Worm (Caenorhabditis elegans): ENCODE data around the gene T19H12.12.

DNA sequence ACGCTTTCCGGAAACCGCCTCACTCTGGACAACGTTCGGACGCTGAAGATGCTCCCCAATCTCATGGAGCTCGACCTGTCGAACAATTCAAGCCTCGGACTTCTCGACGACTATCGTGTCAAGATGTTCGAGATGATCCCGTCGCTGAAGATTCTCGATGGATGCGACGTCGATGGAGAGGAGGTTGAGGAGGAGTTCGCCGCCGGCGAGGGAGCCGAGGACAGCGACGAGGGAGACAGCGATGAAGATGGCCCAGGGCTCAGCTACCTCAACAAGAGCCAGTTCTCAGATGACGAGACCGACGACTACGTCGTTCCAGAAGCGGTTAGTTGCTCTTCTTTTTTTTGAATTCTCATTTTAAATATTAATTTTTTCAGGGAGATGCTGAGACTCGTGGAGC, 6.2 kb downstream of the T19H12.12 start:
- TF ChIP-seq ceh-82 (tag; optimal IDR thresholded peaks at IDR 0.05): no peak
- no peak for TF ChIP-seq ama-1 (optimal IDR thresholded peaks at IDR 0.05)
- TF ChIP-seq R02D3.7 (tag; optimal IDR thresholded peaks at IDR 0.05): no peak
- TF ChIP-seq elt-3 (tag; optimal IDR thresholded peaks at IDR 0.05): no peak
- TF ChIP-seq blmp-1 (tag; optimal IDR thresholded peaks at IDR 0.05; ENCODE audit: insufficient read depth): no peak
- TF ChIP-seq skn-1 (tag; optimal IDR thresholded peaks at IDR 0.05): no peak
